Worm (Caenorhabditis elegans): ENCODE results near the gene snap-29.
A peak's percentile ranks its signal among the peaks of the same experiment; 100 is the strongest.

The snap-29 gene

DNA sequence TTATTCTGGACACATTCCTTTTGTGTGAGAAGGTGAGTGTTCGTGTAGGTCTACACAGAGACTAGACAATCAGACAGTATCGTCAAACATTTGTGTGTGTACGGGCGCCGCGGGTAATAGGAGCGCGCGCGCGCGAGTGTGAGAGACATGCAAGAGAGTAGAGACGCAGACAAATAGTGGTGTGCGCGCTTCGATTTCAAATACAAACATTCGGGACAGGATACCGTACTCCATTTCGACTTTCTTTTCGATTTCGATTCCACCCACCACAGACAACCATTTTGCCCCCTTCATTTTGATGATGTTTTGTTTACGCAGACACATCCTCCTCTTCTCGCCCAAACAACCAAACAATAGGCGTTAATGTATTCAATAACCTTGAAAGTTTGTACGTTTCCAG is 18.7 kb downstream of the snap-29 start (continued):
- TF ChIP-seq ets-4 (tag; optimal IDR thresholded peaks at IDR 0.05), result peak; percentile 42
- TF ChIP-seq nfya-1 (tag; optimal IDR thresholded peaks at IDR 0.05), result peak; percentile 60
- peak; percentile 13 for TF ChIP-seq ceh-19 (GFP tag; optimal IDR thresholded peaks at IDR 0.05)
- TF ChIP-seq pha-2 (tag; optimal IDR thresholded peaks at IDR 0.05), result peak; percentile 26
- TF ChIP-seq ceh-22 (tag; optimal IDR thresholded peaks at IDR 0.05), result no peak
- peak; percentile 5 for TF ChIP-seq ama-1 (optimal IDR thresholded peaks at IDR 0.05)
- no peak for TF ChIP-seq dmd-4 (tag; optimal IDR thresholded peaks at IDR 0.05; ENCODE audit: borderline replicate concordance)

ce11 chrIII:8795595-8796141 is 19.6 kb downstream of the snap-29 start:
- TF ChIP-seq fkh-6 (tag; optimal IDR thresholded peaks at IDR 0.05) (no peak), ceh-34 (tag; optimal IDR thresholded peaks at IDR 0.05) (peak; percentile 93), unc-3 (GFP tag; conservative IDR thresholded peaks at IDR 0.05) (no peak), unc-3 (tag; optimal IDR thresholded peaks at IDR 0.05) (peak; percentile 17), pqm-1 (tag; optimal IDR thresholded peaks at IDR 0.05) (no peak), unc-55 (GFP tag; optimal IDR thresholded peaks at IDR 0.05) (peak; percentile 91), ceh-48 (tag; optimal IDR thresholded peaks at IDR 0.05) (peak; percentile 67), C08G9.2 (tag; optimal IDR thresholded peaks at IDR 0.05) (peak; percentile 60), Y22D7AL.16 (tag; optimal IDR thresholded peaks at IDR 0.05) (no peak), tbx-7 (tag; optimal IDR thresholded peaks at IDR 0.05) (peak; percentile 17), ama-1 (optimal IDR thresholded peaks at IDR 0.05) (no peak), hlh-6 (tag; optimal IDR thresholded peaks at IDR 0.05) (peak; percentile 28), dve-1 (tag; optimal IDR thresholded peaks at IDR 0.05) (peak; percentile 90), ceh-30 (tag; optimal IDR thresholded peaks at IDR 0.05) (peak; percentile 60), ceh-18 (tag; optimal IDR thresholded peaks at IDR 0.05) (peak; percentile 90), syd-9 (tag; optimal IDR thresholded peaks at IDR 0.05) (peak; percentile 73), ets-4 (tag; optimal IDR thresholded peaks at IDR 0.05) (peak; percentile 25), nfya-1 (tag; optimal IDR thresholded peaks at IDR 0.05) (peak; percentile 96), F13H6.1 (tag; optimal IDR thresholded peaks at IDR 0.05) (peak; percentile 83), madf-2 (tag; optimal IDR thresholded peaks at IDR 0.05) (peak; percentile 9), rnt-1 (tag; optimal IDR thresholded peaks at IDR 0.05) (peak; percentile 89), elt-2 (tag; optimal IDR thresholded peaks at IDR 0.05) (peak; percentile 17), tbx-2 (tag; optimal IDR thresholded peaks at IDR 0.05) (peak; percentile 95), ceh-31 (tag; optimal IDR thresholded peaks at IDR 0.05) (peak; percentile 92), pros-1 (tag; optimal IDR thresholded peaks at IDR 0.05) (peak; percentile 93), lim-6 (tag; optimal IDR thresholded peaks at IDR 0.05) (peak; percentile 3), hlh-30 (tag; optimal IDR thresholded peaks at IDR 0.05; ENCODE audit: insufficient read depth) (peak; percentile 80), K09A11.1 (tag; optimal IDR thresholded peaks at IDR 0.05; ENCODE audit: insufficient read depth) (peak; percentile 33), hlh-8 (tag; optimal IDR thresholded peaks at IDR 0.05) (peak; percentile 55), pag-3 (tag; optimal IDR thresholded peaks at IDR 0.05; ENCODE audit: borderline replicate concordance) (no peak), ceh-45 (GFP tag; IDR thresholded peaks at IDR 0.05) (no peak), sox-2 (GFP tag; IDR thresholded peaks at IDR 0.05) (peak; percentile 75), dmd-4 (tag; optimal IDR thresholded peaks at IDR 0.05; ENCODE audit: borderline replicate concordance) (peak; percentile 6), ceh-19 (GFP tag; optimal IDR thresholded peaks at IDR 0.05) (no peak), sdc-2 (tag; optimal IDR thresholded peaks at IDR 0.05) (peak; percentile 10), che-1 (tag; optimal IDR thresholded peaks at IDR 0.05) (peak; percentile 10), ref-2 (tag; optimal IDR thresholded peaks at IDR 0.05) (peak; percentile 87), unc-42 (tag; optimal IDR thresholded peaks at IDR 0.05) (peak; percentile 69), ceh-2 (tag; optimal IDR thresholded peaks at IDR 0.05) (peak; percentile 54), ceh-14 (tag; optimal IDR thresholded peaks at IDR 0.05) (peak; percentile 75), odd-2 (tag; optimal IDR thresholded peaks at IDR 0.05) (no peak)
